Worm (Caenorhabditis elegans) whole organism, late embryonic: ENCODE results near the gene prx-1.

Source experiments
- C08G9.2 ChIP-seq: sonication (generic microtip); optimal IDR thresholded peaks from 2 replicates; lab custom pipeline; 2016; ENCODE audit warnings: mild to moderate bottlenecking, missing genetic modification characterization, moderate library complexity, missing compliant biosample characterization
- C38D4.7 ChIP-seq: fragments of 200-800 bp; sonication (Bioruptor generic); optimal IDR thresholded peaks from 2 replicates; lab custom pipeline; 2018; ENCODE audit warnings: mild to moderate bottlenecking, missing genetic modification characterization, moderate library complexity, missing compliant biosample characterization
- F13H6.1 ChIP-seq: sonication (generic microtip); optimal IDR thresholded peaks from 2 replicates; lab custom pipeline; 2016; ENCODE audit warnings: missing genetic modification characterization, missing compliant biosample characterization
- K02D7.2 ChIP-seq: sonication (generic microtip); optimal IDR thresholded peaks from 2 replicates; lab custom pipeline; 2017; ENCODE audit warnings: mild to moderate bottlenecking, missing genetic modification characterization, missing compliant biosample characterization
- Y22D7AL.16 ChIP-seq: sonication (generic microtip); optimal IDR thresholded peaks from 2 replicates; lab custom pipeline; 2016; ENCODE audit warnings: missing genetic modification characterization, missing compliant biosample characterization
- ceh-14 ChIP-seq: sonication (generic microtip); optimal IDR thresholded peaks from 2 replicates; lab custom pipeline; 2016; ENCODE audit warnings: missing genotype, missing genetic modification characterization, missing compliant biosample characterization
- ceh-19 ChIP-seq: fragments of 200-800 bp; sonication (Bioruptor generic); optimal IDR thresholded peaks from 2 replicates; lab custom pipeline; 2018; ENCODE audit warnings: mild to moderate bottlenecking, missing genetic modification characterization, missing compliant biosample characterization
- ceh-22 ChIP-seq: sonication (generic microtip); optimal IDR thresholded peaks from 2 replicates; lab custom pipeline; 2017; ENCODE audit warnings: missing biosample characterization, missing genetic modification characterization
- ceh-30 ChIP-seq: fragments of 150-350 bp; optimal IDR thresholded peaks from 2 replicates; lab custom pipeline; 2014; ENCODE audit warnings: missing biosample characterization, missing genetic modification characterization
- ceh-34 ChIP-seq: sonication (generic microtip); optimal IDR thresholded peaks from 2 replicates; lab custom pipeline; 2016; ENCODE audit warnings: mild to moderate bottlenecking, missing genetic modification characterization, missing compliant biosample characterization
- ceh-48 ChIP-seq: sonication (generic microtip); optimal IDR thresholded peaks from 2 replicates; lab custom pipeline; 2016; ENCODE audit warnings: missing genetic modification characterization, inconsistent platforms, missing compliant biosample characterization
- ceh-6 ChIP-seq: fragments of 200-800 bp; sonication (Bioruptor generic); optimal IDR thresholded peaks from 2 replicates; lab custom pipeline; 2018; ENCODE audit warnings: mild to moderate bottlenecking, missing genetic modification characterization, missing compliant biosample characterization
- ceh-9 ChIP-seq: sonication (generic microtip); optimal IDR thresholded peaks from 2 replicates; lab custom pipeline; 2016; ENCODE audit warnings: mild to moderate bottlenecking, missing genetic modification characterization, inconsistent platforms, missing compliant biosample characterization
- che-1 ChIP-seq: sonication (generic microtip); optimal IDR thresholded peaks from 2 replicates; lab custom pipeline; 2016; ENCODE audit warnings: mild to moderate bottlenecking, missing genetic modification characterization, missing compliant biosample characterization
- dmd-4 ChIP-seq: sonication (generic microtip); optimal IDR thresholded peaks from 2 replicates; lab custom pipeline; 2016; ENCODE audit warnings: borderline replicate concordance, missing genetic modification characterization, missing compliant biosample characterization
- elt-4 ChIP-seq: sonication (generic microtip); optimal IDR thresholded peaks from 2 replicates; lab custom pipeline; 2016; ENCODE audit warnings: missing genetic modification characterization, missing compliant biosample characterization
- eyg-1 ChIP-seq: sonication (generic microtip); optimal IDR thresholded peaks from 2 replicates; lab custom pipeline; 2016; ENCODE audit warnings: missing genotype, missing genetic modification characterization, missing compliant biosample characterization
- fax-1 ChIP-seq: sonication (generic microtip); optimal IDR thresholded peaks from 2 replicates; lab custom pipeline; 2016; ENCODE audit warnings: missing genotype, missing genetic modification characterization, missing compliant biosample characterization
- fkh-10 ChIP-seq: fragments of 150-350 bp; optimal IDR thresholded peaks from 2 replicates; lab custom pipeline; 2014; ENCODE audit warnings: missing biosample characterization, missing genetic modification reagents, missing genetic modification characterization
- gmeb-2 ChIP-seq: sonication (generic microtip); optimal IDR thresholded peaks from 2 replicates; lab custom pipeline; 2016; ENCODE audit warnings: missing genetic modification characterization, inconsistent platforms, missing compliant biosample characterization
- hlh-13 ChIP-seq: fragments of 200-800 bp; sonication (Bioruptor generic); optimal IDR thresholded peaks from 2 replicates; lab custom pipeline; 2018; ENCODE audit warnings: mild to moderate bottlenecking, missing genetic modification characterization, missing compliant biosample characterization
- hlh-6 ChIP-seq: sonication (generic microtip); optimal IDR thresholded peaks from 2 replicates; lab custom pipeline; 2016; ENCODE audit warnings: missing genotype, missing genetic modification characterization, missing compliant biosample characterization
- hlh-8 ChIP-seq: sonication (generic microtip); optimal IDR thresholded peaks from 2 replicates; lab custom pipeline; 2016; ENCODE audit warnings: missing genotype, missing genetic modification characterization, missing compliant biosample characterization
- lin-11 ChIP-seq: fragments of 200-800 bp; sonication (Bioruptor generic); optimal IDR thresholded peaks from 2 replicates; lab custom pipeline; 2018; ENCODE audit warnings: mild to moderate bottlenecking, missing genetic modification characterization, missing compliant biosample characterization
- nhr-11 ChIP-seq: fragments of 150-350 bp; optimal IDR thresholded peaks from 2 replicates; lab custom pipeline; 2014; ENCODE audit warnings: missing biosample characterization, missing genetic modification characterization
- nhr-232 ChIP-seq: sonication (generic microtip); optimal IDR thresholded peaks from 2 replicates; lab custom pipeline; 2016; ENCODE audit warnings: missing genetic modification characterization, missing compliant biosample characterization
- npax-4 ChIP-seq: sonication (generic microtip); optimal IDR thresholded peaks from 2 replicates; lab custom pipeline; 2016; ENCODE audit warnings: missing genetic modification characterization, missing compliant biosample characterization
- odd-2 ChIP-seq: sonication (generic microtip); optimal IDR thresholded peaks from 2 replicates; lab custom pipeline; 2017; ENCODE audit warnings: antibody characterized with exemption, mild to moderate bottlenecking, missing genetic modification characterization, missing compliant biosample characterization
- pag-3 ChIP-seq: sonication (generic microtip); optimal IDR thresholded peaks from 2 replicates; lab custom pipeline; 2016; ENCODE audit warnings: missing compliant biosample characterization, missing genetic modification characterization, borderline replicate concordance
- pat-9 ChIP-seq: fragments of 200-800 bp; sonication (Bioruptor generic); optimal IDR thresholded peaks from 2 replicates; lab custom pipeline; 2018; ENCODE audit warnings: mild to moderate bottlenecking, missing genetic modification characterization, moderate library complexity, missing compliant biosample characterization
- pha-2 ChIP-seq: sonication (generic microtip); optimal IDR thresholded peaks from 2 replicates; lab custom pipeline; 2017; ENCODE audit warnings: mild to moderate bottlenecking, missing genetic modification characterization, missing compliant biosample characterization
- pqm-1 ChIP-seq: sonication (generic microtip); optimal IDR thresholded peaks from 2 replicates; lab custom pipeline; 2016; ENCODE audit warnings: missing genetic modification characterization, missing compliant biosample characterization
- pros-1 ChIP-seq: fragments of 150-350 bp; optimal IDR thresholded peaks from 2 replicates; lab custom pipeline; 2014; ENCODE audit warnings: missing biosample characterization, missing genetic modification reagents, missing genetic modification characterization
- ref-2 ChIP-seq: sonication (generic microtip); optimal IDR thresholded peaks from 2 replicates; lab custom pipeline; 2016; ENCODE audit warnings: missing genetic modification characterization, missing compliant biosample characterization
- sdc-2 ChIP-seq: sonication (generic microtip); optimal IDR thresholded peaks from 2 replicates; lab custom pipeline; 2016; ENCODE audit warnings: missing genotype, missing genetic modification characterization, missing compliant biosample characterization
- tbx-2 ChIP-seq: sonication (generic microtip); optimal IDR thresholded peaks from 2 replicates; lab custom pipeline; 2016; ENCODE audit warnings: missing genetic modification characterization, missing compliant biosample characterization
- tbx-7 ChIP-seq: sonication (generic microtip); optimal IDR thresholded peaks from 2 replicates; lab custom pipeline; 2016; ENCODE audit warnings: missing genotype, missing genetic modification characterization, missing compliant biosample characterization
- ttx-3 ChIP-seq: sonication (generic microtip); optimal IDR thresholded peaks from 2 replicates; lab custom pipeline; 2016; ENCODE audit warnings: missing genetic modification reagents, missing genetic modification characterization, missing compliant biosample characterization
- unc-42 ChIP-seq: sonication (generic microtip); optimal IDR thresholded peaks from 2 replicates; lab custom pipeline; 2016; ENCODE audit warnings: missing genotype, missing genetic modification characterization, missing compliant biosample characterization
- unc-86 ChIP-seq: sonication (generic microtip); optimal IDR thresholded peaks from 2 replicates; lab custom pipeline; 2016; ENCODE audit warnings: missing genetic modification characterization, missing compliant biosample characterization
- zip-5 ChIP-seq: sonication (generic microtip); optimal IDR thresholded peaks from 2 replicates; lab custom pipeline; 2016; ENCODE audit warnings: missing genetic modification characterization, missing compliant biosample characterization

The prx-1 gene

ce11 chrX:14312416-14312815 is 1.3 kb upstream of the prx-1 start (continued):
- TF ChIP-seq unc-42 (tag; lab: Kevin White, UChicago) (peak; percentile 69), nhr-11 (tag; lab: Kevin White, UChicago) (no peak), C08G9.2 (tag; lab: Kevin White, UChicago) (no peak), ttx-3 (tag; lab: Kevin White, UChicago) (no peak), unc-86 (tag; lab: Kevin White, UChicago) (no peak), ceh-30 (tag; lab: Kevin White, UChicago) (peak; percentile 24), F13H6.1 (tag; lab: Kevin White, UChicago) (peak; percentile 48), nhr-232 (no peak), tbx-7 (tag; lab: Kevin White, UChicago) (no peak), elt-4 (tag; lab: Kevin White, UChicago) (no peak), ceh-22 (tag; lab: Kevin White, UChicago) (peak; percentile 46), ceh-19 (peak; percentile 60), fkh-10 (GFP tag; lab: Kevin White, UChicago) (no peak), ceh-9 (tag; lab: Kevin White, UChicago) (no peak), hlh-6 (no peak), ceh-34 (tag; lab: Kevin White, UChicago) (peak; percentile 64), dmd-4 (tag; lab: Kevin White, UChicago) (no peak), zip-5 (tag; lab: Kevin White, UChicago) (no peak), C38D4.7 (GFP tag; lab: Kevin White, UChicago) (peak; percentile 9), Y22D7AL.16 (tag; lab: Kevin White, UChicago) (no peak), hlh-13 (GFP tag; lab: Kevin White, UChicago) (no peak), gmeb-2 (tag; lab: Kevin White, UChicago) (no peak), pros-1 (tag; lab: Kevin White, UChicago) (peak; percentile 92), lin-11 (no peak)
- TF ChIP-seq, all 69 proteins: peak for 25

ce11 chrX:14316132-14316531 is 2.4 kb downstream of the prx-1 start:
- TF ChIP-seq hlh-8 (tag; lab: Kevin White, UChicago) = no peak

ce11 chrX:14320298-14320697 is 6.6 kb downstream of the prx-1 start, which contains the start of gene C11H1.9:
TSS of gene C11H1.9 (minus strand) at chrX:14320398.
- TF ChIP-seq unc-86 (tag; lab: Kevin White, UChicago) (no peak), fax-1 (tag; lab: Kevin White, UChicago) (no peak), che-1 (tag; lab: Kevin White, UChicago) (no peak), eyg-1 (tag; lab: Kevin White, UChicago) (no peak), pha-2 (tag; lab: Kevin White, UChicago) (no peak), K02D7.2 (tag; lab: Kevin White, UChicago) (no peak), ceh-6 (GFP tag; lab: Kevin White, UChicago) (no peak), pat-9 (tag; lab: Kevin White, UChicago) (no peak), ceh-14 (tag; lab: Kevin White, UChicago) (no peak), pag-3 (tag; lab: Kevin White, UChicago) (no peak)

ce11 chrX:14322793-14323192 is 9.1 kb downstream of the prx-1 start:
- TF ChIP-seq tbx-2 (tag; lab: Kevin White, UChicago) = no peak
- no peak for TF ChIP-seq npax-4 (tag; lab: Kevin White, UChicago)
- no peak for TF ChIP-seq ceh-48 (tag; lab: Kevin White, UChicago)
- no peak for TF ChIP-seq ref-2
- no peak for TF ChIP-seq odd-2 (tag; lab: Kevin White, UChicago)
- TF ChIP-seq Y22D7AL.16 (tag; lab: Kevin White, UChicago) = no peak
- no peak for TF ChIP-seq sdc-2
- no peak for TF ChIP-seq pqm-1 (tag; lab: Kevin White, UChicago)
